Fruit fly (Drosophila melanogaster): ENCODE data around the gene Pburs.

The Pburs gene

DNA sequence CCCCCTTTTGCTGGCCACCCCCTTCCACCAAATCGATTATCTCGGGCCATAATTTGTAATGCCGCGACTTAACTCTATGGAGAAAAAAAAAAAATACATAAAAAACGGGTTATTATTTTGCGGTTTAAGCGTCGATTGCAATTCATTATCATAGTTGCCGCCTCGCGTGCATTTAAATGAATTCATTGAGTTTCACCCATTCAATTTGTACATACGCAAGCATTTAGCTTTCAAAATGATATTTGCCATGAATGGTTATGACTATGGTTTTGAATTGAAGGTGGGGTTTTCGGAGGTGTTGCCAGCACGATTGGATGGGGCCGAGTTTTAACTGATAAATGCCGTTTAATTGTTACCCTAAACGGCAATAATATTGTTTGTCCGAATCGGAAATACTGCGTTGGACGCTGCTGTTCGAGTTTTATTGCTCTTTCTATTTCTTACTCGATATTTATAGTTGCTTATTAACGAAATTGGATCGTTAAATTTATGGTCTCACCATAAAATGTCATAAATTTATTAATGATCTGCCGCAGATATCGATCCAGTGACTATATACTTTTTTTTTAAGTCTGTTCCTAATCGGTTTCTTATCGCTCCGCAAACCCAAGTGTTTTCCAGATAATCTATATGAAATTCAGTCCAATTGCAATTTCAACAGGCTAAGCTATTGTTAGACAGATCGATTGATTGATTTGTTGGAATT lies 12.2 kb downstream of the Pburs start (continued):
- TF ChIP-seq CG12769 (tag; optimal IDR thresholded peaks at IDR 0.05) (no peak), CG10321 (GFP tag; IDR thresholded peaks at IDR 0.05) (no peak), CG2875 (GFP tag; optimal IDR thresholded peaks at IDR 0.05) (no peak), run (tag; optimal IDR thresholded peaks at IDR 0.05) (peak; percentile 23), Elba2 (GFP tag; optimal IDR thresholded peaks at IDR 0.05) (no peak), chinmo (GFP tag; IDR thresholded peaks at IDR 0.05; ENCODE audit: partially characterized antibody) (no peak), nerfin-2 (GFP tag; IDR thresholded peaks at IDR 0.05; ENCODE audit: partially characterized antibody) (no peak), eyg (GFP tag; optimal IDR thresholded peaks at IDR 0.05) (no peak), HLH54F (GFP tag; optimal IDR thresholded peaks at IDR 0.05) (no peak), dan (GFP tag; IDR thresholded peaks at IDR 0.05) (no peak), CG9727 (GFP tag; optimal IDR thresholded peaks at IDR 0.05) (peak; percentile 14), pfk (GFP tag; optimal IDR thresholded peaks at IDR 0.05) (no peak), CG1832 (GFP tag; optimal IDR thresholded peaks at IDR 0.05) (no peak), ems (GFP tag; optimal IDR thresholded peaks at IDR 0.05) (no peak), rib (GFP tag; IDR thresholded peaks at IDR 0.05) (no peak), twi (tag; optimal IDR thresholded peaks at IDR 0.05) (no peak), CG12659 (GFP tag; optimal IDR thresholded peaks at IDR 0.05) (no peak), Med (GFP tag) (peak; percentile 50), onecut (GFP tag; IDR thresholded peaks at IDR 0.05) (0 out of 2 replicates have a peak, but pooled peaks have one; percentile 3), Hr39 (optimal IDR thresholded peaks at IDR 0.05) (no peak), ase (GFP tag; IDR thresholded peaks at IDR 0.05) (no peak), wdn (GFP tag; IDR thresholded peaks at IDR 0.05) (no peak), Blimp-1 (GFP tag; optimal IDR thresholded peaks at IDR 0.05) (no peak), CG4617 (GFP tag; optimal IDR thresholded peaks at IDR 0.05; ENCODE audit: borderline replicate concordance) (no peak), CG11247 (GFP tag; IDR thresholded peaks at IDR 0.05) (no peak), C15 (GFP tag; IDR thresholded peaks at IDR 0.05) (no peak), pzg (GFP tag; optimal IDR thresholded peaks at IDR 0.05) (no peak), B-H2 (GFP tag; optimal IDR thresholded peaks at IDR 0.05) (no peak), zen (tag; optimal IDR thresholded peaks at IDR 0.05) (no peak), grau (tag; optimal IDR thresholded peaks at IDR 0.05) (peak; percentile 4), HLH4C (GFP tag; IDR thresholded peaks at IDR 0.05; ENCODE audit: partially characterized antibody) (no peak), mam (GFP tag; optimal IDR thresholded peaks at IDR 0.05) (no peak), stc (GFP tag; IDR thresholded peaks at IDR 0.05) (peak; percentile 43; the same call in 1 of the 2 replicates), Hr78 (GFP tag; optimal IDR thresholded peaks at IDR 0.05) (no peak), Xbp1 (GFP tag; optimal IDR thresholded peaks at IDR 0.05) (no peak), Hey (tag; optimal IDR thresholded peaks at IDR 0.05) (no peak), CG4404 (GFP tag; IDR thresholded peaks at IDR 0.05) (no peak), peb (GFP tag; IDR thresholded peaks at IDR 0.05) (no peak), CG7928 (GFP tag; optimal IDR thresholded peaks at IDR 0.05) (no peak), CG8290 (GFP tag; optimal IDR thresholded peaks at IDR 0.05) (no peak), CG8290 (tag; optimal IDR thresholded peaks at IDR 0.05) (peak in 1 of 2 experiments; percentile 32), CG4424 (GFP tag; optimal IDR thresholded peaks at IDR 0.05) (no peak), emc (GFP tag; optimal IDR thresholded peaks at IDR 0.05) (no peak), Trl (optimal IDR thresholded peaks at IDR 0.05) (no peak), Trl (GFP tag; optimal IDR thresholded peaks at IDR 0.05) (no peak), CG17359 (tag; optimal IDR thresholded peaks at IDR 0.05) (no peak), Fer2 (tag; optimal IDR thresholded peaks at IDR 0.05) (no peak), crol (GFP tag; IDR thresholded peaks at IDR 0.05) (no peak), D19A (tag; optimal IDR thresholded peaks at IDR 0.05) (no peak), CG18619 (GFP tag; optimal IDR thresholded peaks at IDR 0.05) (no peak), tap (tag; optimal IDR thresholded peaks at IDR 0.05) (peak; percentile 40)
